Fruit fly (Drosophila melanogaster): ENCODE data around the gene CG42390.

dm6 chr3R:22146549-22146948, 26.7 kb downstream of the CG42390 start:
- TF ChIP-seq psq (optimal IDR thresholded peaks at IDR 0.05) (no peak), Dll (optimal IDR thresholded peaks at IDR 0.05) (no peak), usp (GFP tag; optimal IDR thresholded peaks at IDR 0.05) (no peak), EcR (GFP tag; optimal IDR thresholded peaks at IDR 0.05) (no peak), pan (optimal IDR thresholded peaks at IDR 0.05) (no peak)
